Fruit fly (Drosophila melanogaster): ENCODE results near the gene CG6184.

Gene CG6184

dm6 chr3R:19644901-19645204 is 12.8 kb downstream of the CG6184 start, which contains the start of gene Nup58 (continued):
- TF ChIP-seq CG17802 (tag; optimal IDR thresholded peaks at IDR 0.05) (no peak), amos (GFP tag; IDR thresholded peaks at IDR 0.05; ENCODE audit: partially characterized antibody) (peak; percentile 83), CG18599 (GFP tag; optimal IDR thresholded peaks at IDR 0.05) (no peak), zen (tag; optimal IDR thresholded peaks at IDR 0.05) (no peak), Gsc (GFP tag; IDR thresholded peaks at IDR 0.05) (no peak), CG10654 (GFP tag; optimal IDR thresholded peaks at IDR 0.05) (no peak), H15 (GFP tag; IDR thresholded peaks at IDR 0.05) (no peak; the same call in 2 of the 3 replicates), CG6813 (GFP tag; optimal IDR thresholded peaks at IDR 0.05) (no peak), Opbp (GFP tag; IDR thresholded peaks at IDR 0.05; ENCODE audit: partially characterized antibody) (peak; percentile 81; the same call in 2 of the 3 replicates), exex (tag; optimal IDR thresholded peaks at IDR 0.05) (no peak), vnd (GFP tag; IDR thresholded peaks at IDR 0.05; ENCODE audit: partially characterized antibody) (peak; percentile 76), hth (optimal IDR thresholded peaks at IDR 0.05) (no peak), Med (GFP tag) (peak; percentile 83), tll (GFP tag; optimal IDR thresholded peaks at IDR 0.05) (peak in 1 of 2 experiments; percentile 9), HHEX (GFP tag; optimal IDR thresholded peaks at IDR 0.05) (no peak), aop (GFP tag; IDR thresholded peaks at IDR 0.05) (no peak), MBD-R2 (GFP tag; IDR thresholded peaks at IDR 0.05) (peak; percentile 50), otp (GFP tag; IDR thresholded peaks at IDR 0.05) (no peak), CG14667 (GFP tag; IDR thresholded peaks at IDR 0.05) (no peak), Sox100B (GFP tag; optimal IDR thresholded peaks at IDR 0.05) (no peak), ap (GFP tag; IDR thresholded peaks at IDR 0.05) (no peak), CG34376 (GFP tag; optimal IDR thresholded peaks at IDR 0.05) (no peak), Ravus (GFP tag; IDR thresholded peaks at IDR 0.05) (no peak), Oaz (GFP tag; IDR thresholded peaks at IDR 0.05) (no peak), CG8281 (tag; optimal IDR thresholded peaks at IDR 0.05) (no peak), CG31365 (tag; optimal IDR thresholded peaks at IDR 0.05) (no peak), Mad (GFP tag; optimal IDR thresholded peaks at IDR 0.05) (no peak), dpn (GFP tag; optimal IDR thresholded peaks at IDR 0.05) (no peak), Hr78 (GFP tag; optimal IDR thresholded peaks at IDR 0.05) (no peak), pnt (GFP tag; optimal IDR thresholded peaks at IDR 0.05) (no peak), CG9876 (GFP tag; optimal IDR thresholded peaks at IDR 0.05) (no peak), Jarid2 (GFP tag; optimal IDR thresholded peaks at IDR 0.05) (no peak), HmgZ (tag; optimal IDR thresholded peaks at IDR 0.05) (no peak), Side (GFP tag; optimal IDR thresholded peaks at IDR 0.05) (no peak), CG18476 (GFP tag; optimal IDR thresholded peaks at IDR 0.05) (no peak), Hmr (GFP tag; optimal IDR thresholded peaks at IDR 0.05) (no peak), NC2β (GFP tag; optimal IDR thresholded peaks at IDR 0.05) (no peak), h (optimal IDR thresholded peaks at IDR 0.05) (no peak), Deaf1 (tag; optimal IDR thresholded peaks at IDR 0.05) (no peak), CG6854 (GFP tag; optimal IDR thresholded peaks at IDR 0.05) (no peak), CG10366 (GFP tag; IDR thresholded peaks at IDR 0.05) (no peak), Lpt (GFP tag; optimal IDR thresholded peaks at IDR 0.05) (no peak), Drgx (GFP tag; IDR thresholded peaks at IDR 0.05) (no peak), CG7745 (tag; optimal IDR thresholded peaks at IDR 0.05) (no peak), Sry-δ (GFP tag; optimal IDR thresholded peaks at IDR 0.05) (peak; percentile 62), hkb (optimal IDR thresholded peaks at IDR 0.05) (no peak), hkb (GFP tag; IDR thresholded peaks at IDR 0.05) (no peak), Sin3A (optimal IDR thresholded peaks at IDR 0.05) (no peak), NK7.1 (GFP tag; optimal IDR thresholded peaks at IDR 0.05) (no peak), cato (GFP tag; optimal IDR thresholded peaks at IDR 0.05; ENCODE audit: borderline replicate concordance) (no peak), CG32772 (GFP tag; IDR thresholded peaks at IDR 0.05) (no peak), CG1602 (GFP tag; optimal IDR thresholded peaks at IDR 0.05) (no peak), CG11085 (GFP tag; IDR thresholded peaks at IDR 0.05) (no peak)
